Worm (Caenorhabditis elegans) whole organism, young adult: ENCODE results near the gene sulp-7.

ENCODE experiments used
- B0261.1 ChIP-seq: sonication (generic microtip); optimal IDR thresholded peaks from 2 replicates; lab custom pipeline; 2016; ENCODE audit warnings: mild to moderate bottlenecking, missing genetic modification characterization, moderate library complexity, missing compliant biosample characterization
- K11D2.4 ChIP-seq: fragments of 200-800 bp; sonication (Bioruptor generic); IDR thresholded peaks from 2 replicates; pipeline ENCODE4 v1.3.6; 2022; ENCODE audit warnings: missing genetic modification reagents, missing genetic modification characterization, missing compliant biosample characterization
- Y53F4B.3 ChIP-seq: fragments of 200-800 bp; sonication (Bioruptor generic); IDR thresholded peaks from 2 replicates; pipeline ENCODE4 v1.3.6; 2022; ENCODE audit warnings: missing genetic modification reagents, missing genetic modification characterization, missing compliant biosample characterization
- ZK185.1 ChIP-seq: sonication (generic microtip); optimal IDR thresholded peaks from 2 replicates; lab custom pipeline; 2016; ENCODE audit warnings: mild to moderate bottlenecking, missing genetic modification characterization, missing compliant biosample characterization; ENCODE audit not compliant: poor library complexity, severe bottlenecking
- athp-1 ChIP-seq: sonication (generic microtip); optimal IDR thresholded peaks from 2 replicates; lab custom pipeline; 2017; ENCODE audit warnings: mild to moderate bottlenecking, missing genetic modification characterization, missing compliant biosample characterization
- ceh-58 ChIP-seq: fragments of 200-800 bp; sonication (Bioruptor generic); IDR thresholded peaks from 2 replicates; pipeline ENCODE4 v1.3.6; 2022; ENCODE audit warnings: missing genetic modification characterization, missing compliant biosample characterization
- dox-1 ChIP-seq: fragments of 200-800 bp; sonication (Bioruptor generic); IDR thresholded peaks from 2 replicates; pipeline ENCODE4 v1.3.6; 2022; ENCODE audit warnings: missing genetic modification reagents, missing genetic modification characterization, missing compliant biosample characterization
- let-526 ChIP-seq: fragments of 200-800 bp; sonication (Bioruptor generic); IDR thresholded peaks from 2 replicates; pipeline ENCODE4 v1.3.6; 2022; ENCODE audit warnings: missing genetic modification reagents, missing genetic modification characterization, missing compliant biosample characterization
- lin-40 ChIP-seq: sonication (generic microtip); optimal IDR thresholded peaks from 2 replicates; lab custom pipeline; 2016; ENCODE audit warnings: missing genetic modification characterization, mild to moderate bottlenecking, missing compliant biosample characterization, missing genotype, missing genetic modification reagents
- nfya-1 ChIP-seq: sonication (generic microtip); optimal IDR thresholded peaks from 2 replicates; lab custom pipeline; 2017; ENCODE audit warnings: antibody characterized with exemption, missing compliant biosample characterization, missing genetic modification characterization, borderline replicate concordance; ENCODE audit not compliant: insufficient read depth
- sdz-38 ChIP-seq: sonication (generic microtip); optimal IDR thresholded peaks from 2 replicates; lab custom pipeline; 2016; ENCODE audit warnings: missing genotype, missing genetic modification characterization, missing compliant biosample characterization
- snpc-3.4 ChIP-seq: sonication (generic microtip); optimal IDR thresholded peaks from 2 replicates; lab custom pipeline; 2017; ENCODE audit warnings: missing genetic modification characterization, mild to moderate bottlenecking, missing compliant biosample characterization, antibody characterized with exemption, moderate library complexity, missing genotype, missing genetic modification reagents
- sptf-2 ChIP-seq: fragments of 200-800 bp; sonication (Bioruptor generic); optimal IDR thresholded peaks from 2 replicates; lab custom pipeline; 2018; ENCODE audit warnings: mild to moderate bottlenecking, missing genetic modification characterization, missing compliant biosample characterization
- ztf-28 ChIP-seq: fragments of 200-800 bp; sonication (Bioruptor generic); IDR thresholded peaks from 2 replicates; pipeline ENCODE4 v1.3.6; 2022; ENCODE audit warnings: missing genetic modification reagents, missing genetic modification characterization, missing compliant biosample characterization

DNA sequence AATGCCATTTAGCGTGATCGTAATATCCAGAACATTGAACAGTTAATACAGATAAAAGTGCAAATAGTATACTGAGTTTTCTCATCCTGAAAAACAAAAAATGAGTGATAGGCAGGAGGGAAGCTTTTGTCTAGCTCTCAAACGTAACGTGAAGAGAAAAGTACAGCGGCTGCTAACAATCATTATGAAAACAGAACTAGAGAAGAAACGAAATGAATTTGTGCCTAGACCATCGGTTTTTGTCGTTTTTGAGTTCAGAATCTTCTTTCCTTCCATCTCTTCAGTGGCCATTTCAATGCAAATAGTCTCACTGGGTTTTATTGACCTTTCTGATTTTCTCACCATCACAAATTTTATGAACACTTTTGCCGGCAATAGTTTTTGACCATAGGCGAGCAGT, 4.7 kb downstream of the sulp-7 start, which contains the start of gene W04G3.7:
- TF ChIP-seq B0261.1 (tag; lab: Kevin White, UChicago) (no peak), Y53F4B.3 (GFP tag; lab: Robert Waterston, UW) (no peak), athp-1 (tag; lab: Kevin White, UChicago) (no peak), sdz-38 (tag; lab: Kevin White, UChicago) (no peak), snpc-3.4 (tag; lab: Kevin White, UChicago) (no peak), ceh-58 (GFP tag; lab: Robert Waterston, UW) (no peak), K11D2.4 (GFP tag; lab: Robert Waterston, UW) (no peak), ZK185.1 (tag; lab: Kevin White, UChicago) (no peak), ztf-28 (GFP tag; lab: Robert Waterston, UW) (no peak), lin-40 (tag; lab: Kevin White, UChicago) (no peak), dox-1 (GFP tag; lab: Robert Waterston, UW) (no peak), sptf-2 (no peak), nfya-1 (tag; lab: Kevin White, UChicago) (no peak), let-526 (GFP tag; lab: Robert Waterston, UW) (no peak)
